Fruit fly (Drosophila melanogaster) whole organism, embryonic: ENCODE data around the gene Nsun5.

Source experiments
- Asciz ChIP-seq: fragments of 200-800 bp; sonication (Bioruptor generic); optimal IDR thresholded peaks from 2 replicates; lab custom pipeline; 2017; ENCODE audit warnings: missing biosample characterization, mild to moderate bottlenecking, missing genetic modification characterization, missing genetic modification reagents
- CG13424 ChIP-seq: fragments of 200-800 bp; sonication (Bioruptor generic); optimal IDR thresholded peaks from 2 replicates; lab custom pipeline; 2019; ENCODE audit warnings: missing biosample characterization, mild to moderate bottlenecking, missing genetic modification characterization, moderate library complexity
- CG14441 ChIP-seq: fragments of 200-800 bp; sonication (Bioruptor generic); IDR thresholded peaks from 2 replicates; pipeline ENCODE4 v1.3.6; 2022; ENCODE audit warnings: missing biosample characterization, missing genetic modification characterization
- CG1832 ChIP-seq: fragments of 200-800 bp; sonication (Bioruptor generic); optimal IDR thresholded peaks from 2 replicates; lab custom pipeline; 2017; ENCODE audit warnings: missing biosample characterization, mild to moderate bottlenecking, missing genetic modification characterization, inconsistent platforms
- CG18764 ChIP-seq: fragments of 200-800 bp; sonication (Bioruptor generic); optimal IDR thresholded peaks from 3 replicates; lab custom pipeline; 2016; ENCODE audit warnings: missing biosample characterization, missing genetic modification characterization
- CG2129 ChIP-seq: fragments of 200-800 bp; sonication (Bioruptor generic); IDR thresholded peaks from 2 replicates; pipeline ENCODE4 v1.3.6; 2022; ENCODE audit warnings: missing biosample characterization, missing genetic modification characterization; ENCODE audit not compliant: partially characterized antibody
- CG2889 ChIP-seq: fragments of 200-800 bp; sonication (Bioruptor generic); IDR thresholded peaks from 3 replicates; pipeline ENCODE4 v1.3.6; 2022; ENCODE audit warnings: missing biosample characterization, missing genetic modification characterization
- CG33213 ChIP-seq: fragments of 200-800 bp; sonication (Bioruptor generic); optimal IDR thresholded peaks from 3 replicates; lab custom pipeline; 2016; ENCODE audit warnings: missing biosample characterization, missing genetic modification characterization
- CG3838 ChIP-seq: fragments of 200-800 bp; sonication (Bioruptor generic); optimal IDR thresholded peaks from 3 replicates; lab custom pipeline; 2016; ENCODE audit warnings: missing biosample characterization, missing genetic modification characterization
- CG5180 ChIP-seq: fragments of 200-800 bp; sonication (Bioruptor generic); optimal IDR thresholded peaks from 3 replicates; lab custom pipeline; 2017; ENCODE audit warnings: missing biosample characterization, missing genetic modification characterization, mild to moderate bottlenecking, moderate library complexity, missing genetic modification reagents
- CG7556 ChIP-seq: fragments of 200-800 bp; sonication (Bioruptor generic); optimal IDR thresholded peaks from 2 replicates; lab custom pipeline; 2017; ENCODE audit warnings: missing biosample characterization, mild to moderate bottlenecking, missing genetic modification characterization
- CG7745 ChIP-seq: fragments of 200-800 bp; sonication (Bioruptor generic); optimal IDR thresholded peaks from 2 replicates; lab custom pipeline; 2018; ENCODE audit warnings: missing biosample characterization, mild to moderate bottlenecking, missing genetic modification characterization, moderate library complexity
- CG7786 ChIP-seq: fragments of 200-800 bp; sonication (Bioruptor generic); optimal IDR thresholded peaks from 2 replicates; lab custom pipeline; 2016; ENCODE audit warnings: missing biosample characterization, missing genetic modification characterization
- CG8359 ChIP-seq: fragments of 200-800 bp; sonication (Bioruptor generic); optimal IDR thresholded peaks from 2 replicates; lab custom pipeline; 2017; ENCODE audit warnings: missing biosample characterization, mild to moderate bottlenecking, missing genetic modification characterization, borderline replicate concordance
- CG8765 ChIP-seq: fragments of 200-800 bp; sonication (Bioruptor generic); IDR thresholded peaks from 2 replicates; pipeline ENCODE4 v1.3.6; 2022; ENCODE audit warnings: missing biosample characterization, missing genetic modification characterization
- CHES-1-like ChIP-seq: fragments of 200-800 bp; sonication (Bioruptor generic); optimal IDR thresholded peaks from 2 replicates; lab custom pipeline; 2016; ENCODE audit warnings: missing biosample characterization, missing genetic modification characterization
- Chrac-16 ChIP-seq: fragments of 200-800 bp; sonication (Bioruptor generic); optimal IDR thresholded peaks from 3 replicates; lab custom pipeline; 2016; ENCODE audit warnings: missing biosample characterization, missing genetic modification characterization
- Ets97D ChIP-seq: fragments of 200-800 bp; sonication (Bioruptor generic); optimal IDR thresholded peaks from 3 replicates; lab custom pipeline; 2016; ENCODE audit warnings: missing biosample characterization, missing genetic modification characterization
- Fer1 ChIP-seq: fragments of 200-800 bp; sonication (Bioruptor generic); optimal IDR thresholded peaks from 2 replicates; lab custom pipeline; 2017; ENCODE audit warnings: missing biosample characterization, mild to moderate bottlenecking, missing genetic modification characterization
- Fer2 ChIP-seq: fragments of 200-800 bp; sonication (Bioruptor generic); optimal IDR thresholded peaks from 2 replicates; lab custom pipeline; 2018; ENCODE audit warnings: missing biosample characterization, mild to moderate bottlenecking, missing genetic modification characterization, moderate library complexity
- Hr39 ChIP-seq: fragments of >200 bp; optimal IDR thresholded peaks from 2 replicates; lab custom pipeline; 2017
- Lpt ChIP-seq: fragments of >200 bp; optimal IDR thresholded peaks from 2 replicates; lab custom pipeline; 2018; ENCODE audit warnings: missing biosample characterization, missing genetic modification characterization
- Mrtf ChIP-seq: fragments of 200-800 bp; sonication (Bioruptor generic); IDR thresholded peaks from 3 replicates; pipeline ENCODE4 v1.3.6; 2022; ENCODE audit warnings: missing biosample characterization, missing genetic modification characterization
- Oli ChIP-seq: fragments of 200-800 bp; sonication (Bioruptor generic); optimal IDR thresholded peaks from 2 replicates; lab custom pipeline; 2018; ENCODE audit warnings: missing biosample characterization, mild to moderate bottlenecking, missing genetic modification characterization, moderate library complexity
- Scr ChIP-seq: fragments of 200-800 bp; sonication (Bioruptor generic); IDR thresholded peaks from 2 replicates; pipeline ENCODE4 v1.3.6; 2022; ENCODE audit warnings: missing biosample characterization, missing genetic modification characterization; ENCODE audit not compliant: partially characterized antibody
- Sox100B ChIP-seq: fragments of 200-800 bp; sonication (Bioruptor generic); optimal IDR thresholded peaks from 3 replicates; lab custom pipeline; 2018; ENCODE audit warnings: missing biosample characterization, mild to moderate bottlenecking, missing genetic modification characterization
- Xbp1 ChIP-seq: fragments of 200-800 bp; sonication (Bioruptor generic); optimal IDR thresholded peaks from 3 replicates; lab custom pipeline; 2016; ENCODE audit warnings: missing biosample characterization, mild to moderate bottlenecking, missing genetic modification characterization
- ash1 ChIP-seq: fragments of 200-800 bp; sonication (Bioruptor generic); optimal IDR thresholded peaks from 2 replicates; lab custom pipeline; 2018; ENCODE audit warnings: missing biosample characterization, mild to moderate bottlenecking, missing genetic modification characterization
- chinmo ChIP-seq: fragments of 200-800 bp; sonication (Bioruptor generic); IDR thresholded peaks from 4 replicates; pipeline ENCODE4 v1.3.6; 2022; ENCODE audit warnings: missing biosample characterization, missing genetic modification characterization; ENCODE audit not compliant: partially characterized antibody
- crp ChIP-seq, 2 experiments: fragments of 200-800 bp; sonication (Bioruptor generic); optimal IDR thresholded peaks; 2 replicates in 1 of 2; 3 replicates in 1 of 2; lab custom pipeline; 2017; ENCODE audit warnings: missing biosample characterization in 2 of 2, missing genetic modification characterization in 2 of 2, mild to moderate bottlenecking in 1 of 2, moderate library complexity in 1 of 2
- ems ChIP-seq: fragments of 200-800 bp; sonication (Bioruptor generic); optimal IDR thresholded peaks from 3 replicates; lab custom pipeline; 2016; ENCODE audit warnings: missing biosample characterization, missing genetic modification characterization
- fd64A ChIP-seq: fragments of 200-800 bp; sonication (Bioruptor generic); optimal IDR thresholded peaks from 3 replicates; lab custom pipeline; 2018; ENCODE audit warnings: missing biosample characterization, mild to moderate bottlenecking, missing genetic modification characterization
- gsb ChIP-seq: fragments of 200-800 bp; sonication (Bioruptor generic); IDR thresholded peaks from 2 replicates; pipeline ENCODE4 v1.3.6; 2022; ENCODE audit warnings: missing biosample characterization, missing genetic modification characterization
- h ChIP-seq: fragments of >200 bp; optimal IDR thresholded peaks from 2 replicates; lab custom pipeline; 2017
- hbn ChIP-seq: fragments of 200-800 bp; sonication (Bioruptor generic); IDR thresholded peaks from 2 replicates; pipeline ENCODE4 v1.3.6; 2022; ENCODE audit warnings: missing biosample characterization, missing genetic modification characterization; ENCODE audit not compliant: partially characterized antibody
- kah ChIP-seq: fragments of 200-800 bp; sonication (Bioruptor generic); optimal IDR thresholded peaks from 2 replicates; lab custom pipeline; 2018; ENCODE audit warnings: missing biosample characterization, mild to moderate bottlenecking, missing genetic modification characterization
- kay ChIP-seq: fragments of 200-800 bp; sonication (Bioruptor generic); optimal IDR thresholded peaks from 2 replicates; lab custom pipeline; 2016; ENCODE audit warnings: missing biosample characterization, missing genetic modification characterization
- nom ChIP-seq: fragments of 200-800 bp; sonication (Bioruptor generic); optimal IDR thresholded peaks from 2 replicates; lab custom pipeline; 2017; ENCODE audit warnings: missing biosample characterization, missing genetic modification characterization, mild to moderate bottlenecking, moderate library complexity, missing genetic modification reagents
- phol ChIP-seq: fragments of 200-800 bp; sonication (Bioruptor generic); optimal IDR thresholded peaks from 3 replicates; lab custom pipeline; 2018; ENCODE audit warnings: missing biosample characterization, mild to moderate bottlenecking, missing genetic modification characterization, moderate library complexity
- ranshi ChIP-seq: fragments of 200-800 bp; sonication (Bioruptor generic); IDR thresholded peaks from 2 replicates; pipeline ENCODE4 v1.3.6; 2022; ENCODE audit warnings: missing biosample characterization, missing genetic modification characterization
- rib ChIP-seq: fragments of 200-800 bp; sonication (Bioruptor generic); IDR thresholded peaks from 2 replicates; pipeline ENCODE4 v1.3.6; 2022; ENCODE audit warnings: missing biosample characterization, missing genetic modification characterization
- run ChIP-seq: fragments of 200-800 bp; sonication (Bioruptor generic); optimal IDR thresholded peaks from 3 replicates; lab custom pipeline; 2018; ENCODE audit warnings: missing biosample characterization, mild to moderate bottlenecking, missing genetic modification characterization
- sc ChIP-seq, 3 experiments: fragments of >200 bp in 2 of 3; fragments of 200-800 bp in 1 of 3; sonication (Bioruptor generic) in 1 of 3; optimal IDR thresholded peaks; 2 replicates in 2 of 3; 3 replicates in 1 of 3; lab custom pipeline; 2017; ENCODE audit warnings: mild to moderate bottlenecking in 1 of 3, missing biosample characterization in 1 of 3, missing genetic modification characterization in 1 of 3, missing genetic modification reagents in 1 of 3
- scrt ChIP-seq: fragments of 200-800 bp; sonication (Bioruptor generic); optimal IDR thresholded peaks from 2 replicates; lab custom pipeline; 2018; ENCODE audit warnings: missing biosample characterization, mild to moderate bottlenecking, missing genetic modification characterization, moderate library complexity
- sqz ChIP-seq: fragments of 200-800 bp; sonication (Bioruptor generic); optimal IDR thresholded peaks from 3 replicates; lab custom pipeline; 2018; ENCODE audit warnings: missing biosample characterization, mild to moderate bottlenecking, missing genetic modification characterization
- trem ChIP-seq: fragments of 200-800 bp; optimal IDR thresholded peaks from 3 replicates; lab custom pipeline; 2019; ENCODE audit warnings: missing biosample characterization, mild to moderate bottlenecking, missing genetic modification characterization, moderate library complexity
- ttk ChIP-seq: fragments of 200-800 bp; sonication (Bioruptor generic); IDR thresholded peaks from 2 replicates; pipeline ENCODE4 v2.1.2; 2022; ENCODE audit warnings: missing biosample characterization, missing genetic modification characterization
- twi ChIP-seq: fragments of 200-800 bp; optimal IDR thresholded peaks from 2 replicates; lab custom pipeline; 2019; ENCODE audit warnings: missing biosample characterization, mild to moderate bottlenecking, missing genetic modification characterization, moderate library complexity

Nsun5 gene

dm6 chr3R:19147511-19148239 lies 14.4 kb downstream of the Nsun5 start, which contains the start of gene Ppcs (continued):
- TF ChIP-seq CG7786 (GFP tag; lab: Kevin White, UChicago) (peak; percentile 65), fd64A (no peak), Ets97D (GFP tag; lab: Kevin White, UChicago) (peak; percentile 97), CG18764 (GFP tag; lab: Kevin White, UChicago) (peak; percentile 19), twi (tag; lab: Kevin White, UChicago) (peak; percentile 60), rib (GFP tag; lab: Robert Waterston, UW) (peak; percentile 64; the same call in 1 of the 2 replicates), run (tag; lab: Kevin White, UChicago) (no peak), nom (GFP tag; lab: Kevin White, UChicago) (peak; percentile 98), CG2889 (GFP tag; lab: Robert Waterston, UW) (no peak), CG8765 (GFP tag; lab: Robert Waterston, UW) (no peak), Asciz (GFP tag; lab: Kevin White, UChicago) (peak; percentile 40), scrt (peak; percentile 98), kay (GFP tag; lab: Kevin White, UChicago) (peak; percentile 62), CG14441 (GFP tag; lab: Robert Waterston, UW) (no peak), ems (GFP tag; lab: Kevin White, UChicago) (peak; percentile 48), Scr (peak; percentile 31), Fer2 (peak; percentile 50), Xbp1 (GFP tag; lab: Kevin White, UChicago) (peak; percentile 46), Hr39 (lab: Kevin White, UChicago) (no peak), CG2129 (GFP tag; lab: Robert Waterston, UW) (no peak), CG5180 (GFP tag; lab: Kevin White, UChicago) (peak; percentile 30), CHES-1-like (GFP tag; lab: Kevin White, UChicago) (peak; percentile 65), CG1832 (no peak), ash1 (GFP tag; lab: Kevin White, UChicago) (no peak), trem (tag; lab: Kevin White, UChicago) (peak; percentile 48), CG3838 (GFP tag; lab: Kevin White, UChicago) (no peak), ttk (GFP tag; lab: Robert Waterston, UW) (no peak), CG13424 (tag; lab: Kevin White, UChicago) (peak; percentile 50), Sox100B (GFP tag; lab: Kevin White, UChicago) (peak; percentile 81), ranshi (GFP tag; lab: Robert Waterston, UW) (0 out of 2 replicates have a peak, but pooled peaks have one; percentile 16), chinmo (GFP tag; lab: Robert Waterston, UW) (peak; percentile 97; the same call in 3 of the 4 replicates), CG7556 (GFP tag; lab: Kevin White, UChicago) (peak; percentile 57), Mrtf (GFP tag; lab: Robert Waterston, UW) (no peak), crp (GFP tag; optimal IDR thresholded peaks at IDR 0.05; lab: Kevin White, UChicago) (peak; percentile 86 to 96), Oli (peak; percentile 26), Fer1 (GFP tag; lab: Kevin White, UChicago) (peak; percentile 51), CG33213 (GFP tag; lab: Kevin White, UChicago) (peak; percentile 67), sqz (GFP tag; lab: Kevin White, UChicago) (peak; percentile 99), CG7745 (tag; lab: Kevin White, UChicago) (no peak), h (no peak), CG8359 (GFP tag; lab: Kevin White, UChicago) (no peak), Lpt (GFP tag; lab: Kevin White, UChicago) (no peak), gsb (no peak), Chrac-16 (GFP tag; lab: Kevin White, UChicago) (peak; percentile 54), phol (tag; lab: Kevin White, UChicago) (peak; percentile 73), sc (optimal IDR thresholded peaks at IDR 0.05; lab: Kevin White, UChicago) (no peak), sc (GFP tag; optimal IDR thresholded peaks at IDR 0.05; lab: Kevin White, UChicago) (peak; percentile 20), hbn (GFP tag; lab: Robert Waterston, UW) (peak; percentile 49; the same call in 1 of the 2 replicates), kah (GFP tag; lab: Kevin White, UChicago) (no peak)
